Fruit fly (Drosophila melanogaster) whole organism: ENCODE measurements around the gene Dph1.

Source experiments
- CG8478 ChIP-seq: fragments of >200 bp; optimal IDR thresholded peaks from 2 replicates; lab custom pipeline; 2018; ENCODE audit warnings: inconsistent platforms
- pan ChIP-seq: fragments of >200 bp; optimal IDR thresholded peaks from 2 replicates; lab custom pipeline; 2017
- usp ChIP-seq: fragments of >200 bp; optimal IDR thresholded peaks from 2 replicates; lab custom pipeline; 2017; ENCODE audit warnings: missing biosample characterization, missing genetic modification characterization, mixed read lengths

DNA sequence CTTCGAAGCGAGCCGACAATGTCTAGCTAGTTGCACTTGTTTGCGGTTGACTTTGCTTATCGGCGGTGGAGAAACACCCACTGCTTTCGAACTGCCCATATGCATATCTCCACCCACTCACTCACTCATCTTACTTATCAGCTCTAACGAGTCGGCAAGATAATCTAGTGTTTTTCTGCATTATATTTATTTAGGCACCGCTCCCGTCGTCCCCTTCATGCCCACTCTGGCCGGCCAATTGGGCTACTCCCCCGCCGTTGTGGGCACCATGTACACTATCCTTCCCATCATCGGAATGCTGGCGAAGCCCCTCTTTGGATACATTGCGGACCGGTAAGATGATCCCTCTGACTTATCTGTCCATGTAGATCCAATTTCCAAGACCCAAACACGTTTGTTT, 10.9 kb downstream of the Dph1 start:
- TF ChIP-seq pan (lab: Kevin White, UChicago) (no peak), usp (GFP tag; lab: Kevin White, UChicago) (no peak), CG8478 (no peak)
